Worm (Caenorhabditis elegans) whole organism, L1 larva: ENCODE measurements around the gene srd-68.

Experiments
- aha-1 ChIP-seq: fragments of 150-350 bp; optimal IDR thresholded peaks from 2 replicates; lab custom pipeline; 2014; ENCODE audit warnings: missing biosample characterization, missing genetic modification characterization
- nhr-90 ChIP-seq: sonication (generic microtip); optimal IDR thresholded peaks from 2 replicates; lab custom pipeline; 2016; ENCODE audit warnings: mild to moderate bottlenecking, missing genetic modification characterization, missing compliant biosample characterization; ENCODE audit not compliant: poor library complexity

- TF ChIP-seq aha-1 (no peak), nhr-90 (tag; lab: Kevin White, UChicago) (no peak)
Measured at ce11 chrV:16871387-16871786, 31.2 kb downstream of the srd-68 start, which contains the start of gene thn-4.
